Worm (Caenorhabditis elegans) whole organism, midembryonic: ENCODE data around the gene rpac-19.

Experiments used
- T22C8.4 ChIP-seq: fragments of 200-800 bp; sonication (Bioruptor generic); IDR thresholded peaks from 2 replicates; pipeline ENCODE4 v1.3.6; 2022; ENCODE audit warnings: missing genetic modification characterization, missing compliant biosample characterization
- flt-1 ChIP-seq: fragments of 200-800 bp; sonication (Bioruptor generic); IDR thresholded peaks from 2 replicates; pipeline ENCODE4 v1.3.6; 2022; ENCODE audit warnings: missing genetic modification characterization, missing compliant biosample characterization
- klf-2 ChIP-seq: fragments of 200-800 bp; sonication (Bioruptor generic); conservative IDR thresholded peaks from 2 replicates; pipeline ENCODE4 v1.3.6; 2022; ENCODE audit warnings: missing genetic modification reagents, missing genetic modification characterization, missing compliant biosample characterization
- ref-1 ChIP-seq: fragments of 200-800 bp; sonication (Bioruptor generic); conservative IDR thresholded peaks from 2 replicates; pipeline ENCODE4 v1.3.6; 2022; ENCODE audit warnings: missing genetic modification reagents, missing genetic modification characterization, missing compliant biosample characterization
- ztf-23 ChIP-seq: fragments of 200-800 bp; sonication (Bioruptor generic); IDR thresholded peaks from 2 replicates; pipeline ENCODE4 v1.3.6; 2022; ENCODE audit warnings: missing genetic modification reagents, missing genetic modification characterization, missing compliant biosample characterization

DNA sequence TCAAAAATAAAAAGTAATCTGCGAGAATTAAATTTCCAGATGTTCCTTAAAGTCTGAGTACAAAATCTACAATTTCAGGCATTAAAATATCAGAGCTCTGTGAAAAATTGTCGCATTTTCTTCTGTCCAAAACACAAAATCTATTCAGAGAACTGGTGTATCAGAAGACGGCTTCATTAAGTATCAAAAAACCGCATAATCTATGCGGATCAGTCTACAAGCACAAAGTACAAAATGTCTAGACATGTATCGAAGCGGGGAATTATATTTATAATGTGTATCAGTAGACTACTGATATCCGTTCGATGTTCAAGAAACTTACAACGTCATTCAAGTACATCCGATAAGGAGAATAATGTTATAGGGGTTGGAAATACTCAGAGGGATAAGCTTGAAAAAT, 39.9 kb upstream of the rpac-19 start:
- TF ChIP-seq flt-1 (GFP tag; lab: Robert Waterston, UW) (no peak), klf-2 (GFP tag; lab: Robert Waterston, UW) (no peak), ref-1 (GFP tag; lab: Robert Waterston, UW) (no peak), T22C8.4 (GFP tag; lab: Robert Waterston, UW) (no peak), ztf-23 (GFP tag; lab: Robert Waterston, UW) (no peak)
